Fruit fly (Drosophila melanogaster): ENCODE data around the gene jvl.

jvl gene

dm6 chr3R:14780747-14781146 is 39.4 kb downstream of the jvl start:
- no peak for TF ChIP-seq pan (optimal IDR thresholded peaks at IDR 0.05)

dm6 chr3R:14785335-14785734 is 44.0 kb downstream of the jvl start:
- TF ChIP-seq CG8478 (optimal IDR thresholded peaks at IDR 0.05) (no peak), Dll (optimal IDR thresholded peaks at IDR 0.05) (no peak), pan (optimal IDR thresholded peaks at IDR 0.05) (no peak), usp (GFP tag; optimal IDR thresholded peaks at IDR 0.05) (no peak), EcR (GFP tag; optimal IDR thresholded peaks at IDR 0.05) (no peak)

- TF ChIP-seq CG8478 (optimal IDR thresholded peaks at IDR 0.05), result no peak
- no peak for TF ChIP-seq usp (GFP tag; optimal IDR thresholded peaks at IDR 0.05)
- TF ChIP-seq pan (optimal IDR thresholded peaks at IDR 0.05), result no peak
- TF ChIP-seq psq (optimal IDR thresholded peaks at IDR 0.05), result no peak
- TF ChIP-seq Dll (optimal IDR thresholded peaks at IDR 0.05), result no peak
- no peak for TF ChIP-seq EcR (GFP tag; optimal IDR thresholded peaks at IDR 0.05)
Observed at dm6 chr3R:14786669-14787068, 45.3 kb downstream of the jvl start.

dm6 chr3R:14796294-14796693 is 54.9 kb downstream of the jvl start, which contains the start of gene CG14855:
CG14855 (plus strand) TSS chr3R:14796305.
- TF ChIP-seq usp (GFP tag; optimal IDR thresholded peaks at IDR 0.05), result no peak
- no peak for TF ChIP-seq psq (optimal IDR thresholded peaks at IDR 0.05)

dm6 chr3R:14798626-14799258 is 57.4 kb downstream of the jvl start, which contains the start of gene CG14856:
CG14856 (plus strand) TSS chr3R:14798986.
- TF ChIP-seq psq (optimal IDR thresholded peaks at IDR 0.05) (no peak), CG8478 (optimal IDR thresholded peaks at IDR 0.05) (no peak), pan (optimal IDR thresholded peaks at IDR 0.05) (no peak), EcR (GFP tag; optimal IDR thresholded peaks at IDR 0.05) (no peak), usp (GFP tag; optimal IDR thresholded peaks at IDR 0.05) (no peak), Dll (optimal IDR thresholded peaks at IDR 0.05) (no peak)

dm6 chr3R:14801407-14801806 is 60.0 kb downstream of the jvl start, which contains the start of gene CG14857:
CG14857 (plus strand) TSS chr3R:14801773.
- no peak for TF ChIP-seq CG8478 (optimal IDR thresholded peaks at IDR 0.05)
- TF ChIP-seq EcR (GFP tag; optimal IDR thresholded peaks at IDR 0.05), result no peak
- TF ChIP-seq pan (optimal IDR thresholded peaks at IDR 0.05), result no peak
- TF ChIP-seq usp (GFP tag; optimal IDR thresholded peaks at IDR 0.05), result no peak
- TF ChIP-seq psq (optimal IDR thresholded peaks at IDR 0.05), result no peak
- TF ChIP-seq Dll (optimal IDR thresholded peaks at IDR 0.05), result no peak

- TF ChIP-seq EcR (GFP tag; optimal IDR thresholded peaks at IDR 0.05), result no peak
- TF ChIP-seq pan (optimal IDR thresholded peaks at IDR 0.05), result no peak
- TF ChIP-seq Dll (optimal IDR thresholded peaks at IDR 0.05), result no peak
- no peak for TF ChIP-seq usp (GFP tag; optimal IDR thresholded peaks at IDR 0.05)
- TF ChIP-seq CG8478 (optimal IDR thresholded peaks at IDR 0.05), result no peak
- no peak for TF ChIP-seq psq (optimal IDR thresholded peaks at IDR 0.05)
Observed at dm6 chr3R:14810703-14811102, 69.3 kb downstream of the jvl start.

dm6 chr3R:14817721-14818215 is 76.4 kb downstream of the jvl start:
- TF ChIP-seq Dll (optimal IDR thresholded peaks at IDR 0.05), result peak; percentile 69
- TF ChIP-seq EcR (GFP tag; optimal IDR thresholded peaks at IDR 0.05), result no peak

dm6 chr3R:14819711-14820153 is 78.3 kb downstream of the jvl start:
- TF ChIP-seq Dll (optimal IDR thresholded peaks at IDR 0.05) (no peak), CG8478 (optimal IDR thresholded peaks at IDR 0.05) (no peak), psq (optimal IDR thresholded peaks at IDR 0.05) (no peak), usp (GFP tag; optimal IDR thresholded peaks at IDR 0.05) (no peak), EcR (GFP tag; optimal IDR thresholded peaks at IDR 0.05) (no peak), pan (optimal IDR thresholded peaks at IDR 0.05) (no peak)

- TF ChIP-seq CG8478 (optimal IDR thresholded peaks at IDR 0.05) (no peak), EcR (GFP tag; optimal IDR thresholded peaks at IDR 0.05) (no peak), Dll (optimal IDR thresholded peaks at IDR 0.05) (no peak), pan (optimal IDR thresholded peaks at IDR 0.05) (no peak), psq (optimal IDR thresholded peaks at IDR 0.05) (no peak), usp (GFP tag; optimal IDR thresholded peaks at IDR 0.05) (no peak)
Observed at dm6 chr3R:14821175-14821574, 79.8 kb downstream of the jvl start.

- TF ChIP-seq Dll (optimal IDR thresholded peaks at IDR 0.05), result no peak
- TF ChIP-seq EcR (GFP tag; optimal IDR thresholded peaks at IDR 0.05), result no peak
- no peak for TF ChIP-seq CG8478 (optimal IDR thresholded peaks at IDR 0.05)
- no peak for TF ChIP-seq usp (GFP tag; optimal IDR thresholded peaks at IDR 0.05)
- no peak for TF ChIP-seq psq (optimal IDR thresholded peaks at IDR 0.05)
- no peak for TF ChIP-seq pan (optimal IDR thresholded peaks at IDR 0.05)
Observed at dm6 chr3R:14822954-14823353, 81.6 kb downstream of the jvl start.

dm6 chr3R:14830262-14830758 is 88.9 kb downstream of the jvl start:
- TF ChIP-seq EcR (GFP tag; optimal IDR thresholded peaks at IDR 0.05) (no peak), usp (GFP tag; optimal IDR thresholded peaks at IDR 0.05) (no peak), psq (optimal IDR thresholded peaks at IDR 0.05) (no peak), pan (optimal IDR thresholded peaks at IDR 0.05) (no peak), CG8478 (optimal IDR thresholded peaks at IDR 0.05) (no peak), Dll (optimal IDR thresholded peaks at IDR 0.05) (no peak)

dm6 chr3R:14832256-14832655 is 90.9 kb downstream of the jvl start:
- TF ChIP-seq pan (optimal IDR thresholded peaks at IDR 0.05) (no peak), EcR (GFP tag; optimal IDR thresholded peaks at IDR 0.05) (no peak), Dll (optimal IDR thresholded peaks at IDR 0.05) (no peak), CG8478 (optimal IDR thresholded peaks at IDR 0.05) (no peak), usp (GFP tag; optimal IDR thresholded peaks at IDR 0.05) (no peak), psq (optimal IDR thresholded peaks at IDR 0.05) (no peak)

All from whole organism.